Worm (Caenorhabditis elegans) whole organism, L3 larva: Measurements from ENCODE around the gene C41H7.2.

Experiments used
- R02D3.7 ChIP-seq: fragments of 150-350 bp; optimal IDR thresholded peaks from 2 replicates; lab custom pipeline; 2014; ENCODE audit warnings: missing biosample characterization, missing genetic modification characterization
- ZK546.5 ChIP-seq: sonication (generic microtip); optimal IDR thresholded peaks from 2 replicates; lab custom pipeline; 2017; ENCODE audit warnings: missing biosample characterization, missing genetic modification characterization
- aly-2 ChIP-seq: fragments of 150-350 bp; optimal IDR thresholded peaks from 2 replicates; lab custom pipeline; 2014; ENCODE audit warnings: missing biosample characterization, missing genetic modification characterization
- ama-1 ChIP-seq: fragments of 150-350 bp; optimal IDR thresholded peaks from 2 replicates; lab custom pipeline; 2018
- ceh-16 ChIP-seq: sonication (generic microtip); optimal IDR thresholded peaks from 2 replicates; lab custom pipeline; 2017; ENCODE audit warnings: missing biosample characterization, missing genetic modification characterization
- ceh-28 ChIP-seq: fragments of 150-350 bp; optimal IDR thresholded peaks from 2 replicates; lab custom pipeline; 2014; ENCODE audit warnings: missing biosample characterization, missing genetic modification reagents, missing genetic modification characterization
- ceh-9 ChIP-seq: sonication (generic microtip); optimal IDR thresholded peaks from 2 replicates; lab custom pipeline; 2018; ENCODE audit warnings: missing biosample characterization, missing genetic modification characterization
- daf-12 ChIP-seq: fragments of 150-350 bp; optimal IDR thresholded peaks from 2 replicates; lab custom pipeline; 2014; ENCODE audit warnings: missing biosample characterization, missing genetic modification reagents, missing genetic modification characterization
- egl-5 ChIP-seq: fragments of 150-350 bp; optimal IDR thresholded peaks from 2 replicates; lab custom pipeline; 2017; ENCODE audit warnings: missing biosample characterization, missing genetic modification reagents, missing genetic modification characterization, inconsistent platforms
- elt-2 ChIP-seq: sonication (generic microtip); optimal IDR thresholded peaks from 2 replicates; lab custom pipeline; 2016; ENCODE audit warnings: missing genetic modification reagents, mild to moderate bottlenecking, missing genetic modification characterization, missing compliant biosample characterization
- elt-3 ChIP-seq, 3 experiments: fragments of 150-350 bp in 1 of 3; sonication (generic microtip) in 2 of 3; optimal IDR thresholded peaks; 2 replicates in 2 of 3; 4 replicates in 1 of 3; lab custom pipeline; 2014 to 2017; ENCODE audit warnings: missing biosample characterization in 3 of 3, missing genetic modification characterization in 3 of 3
- fkh-10 ChIP-seq: sonication (generic microtip); optimal IDR thresholded peaks from 2 replicates; lab custom pipeline; 2017; ENCODE audit warnings: missing biosample characterization, missing genetic modification reagents, missing genetic modification characterization
- fkh-2 ChIP-seq: fragments of 150-350 bp; optimal IDR thresholded peaks from 2 replicates; lab custom pipeline; 2014; ENCODE audit warnings: missing biosample characterization, missing genetic modification reagents, missing genetic modification characterization
- hmg-11 ChIP-seq: sonication (generic microtip); optimal IDR thresholded peaks from 2 replicates; lab custom pipeline; 2016; ENCODE audit warnings: missing genetic modification characterization, missing compliant biosample characterization
- jun-1 ChIP-seq: fragments of 150-350 bp; optimal IDR thresholded peaks from 2 replicates; lab custom pipeline; 2014; ENCODE audit warnings: missing biosample characterization, missing genetic modification reagents, missing genetic modification characterization
- lin-15B ChIP-seq: fragments of 150-350 bp; optimal IDR thresholded peaks from 2 replicates; lab custom pipeline; 2014; ENCODE audit warnings: missing biosample characterization, missing genetic modification characterization
- lin-39 ChIP-seq: fragments of 150-350 bp; optimal IDR thresholded peaks from 2 replicates; lab custom pipeline; 2018; ENCODE audit warnings: missing biosample characterization, missing genetic modification reagents, missing genetic modification characterization
- lsy-12 ChIP-seq: sonication (generic microtip); optimal IDR thresholded peaks from 2 replicates; lab custom pipeline; 2016; ENCODE audit warnings: mild to moderate bottlenecking, missing genetic modification characterization, missing compliant biosample characterization
- mdl-1 ChIP-seq: fragments of 150-350 bp; optimal IDR thresholded peaks from 2 replicates; lab custom pipeline; 2014; ENCODE audit warnings: missing biosample characterization, missing genetic modification characterization
- mml-1 ChIP-seq: fragments of 150-350 bp; sonication (generic microtip); optimal IDR thresholded peaks from 3 replicates; lab custom pipeline; 2014; ENCODE audit warnings: missing biosample characterization, missing genetic modification characterization
- nfya-1 ChIP-seq: sonication (generic microtip); optimal IDR thresholded peaks from 2 replicates; lab custom pipeline; 2017; ENCODE audit warnings: missing genetic modification characterization, mild to moderate bottlenecking, missing compliant biosample characterization, antibody characterized with exemption, moderate library complexity; ENCODE audit not compliant: insufficient read depth
- nhr-11 ChIP-seq: fragments of 150-350 bp; optimal IDR thresholded peaks from 2 replicates; lab custom pipeline; 2014; ENCODE audit warnings: missing biosample characterization, missing genetic modification characterization
- nhr-12 ChIP-seq: fragments of 150-350 bp; optimal IDR thresholded peaks from 2 replicates; lab custom pipeline; 2014; ENCODE audit warnings: missing biosample characterization, missing genetic modification characterization
- nhr-237 ChIP-seq: fragments of 150-350 bp; optimal IDR thresholded peaks from 2 replicates; lab custom pipeline; 2014; ENCODE audit warnings: missing biosample characterization, missing genetic modification characterization
- nhr-25 ChIP-seq: sonication (generic microtip); optimal IDR thresholded peaks from 2 replicates; lab custom pipeline; 2017; ENCODE audit warnings: missing biosample characterization, missing genetic modification characterization
- nhr-28 ChIP-seq: fragments of 150-350 bp; optimal IDR thresholded peaks from 2 replicates; lab custom pipeline; 2014; ENCODE audit warnings: missing biosample characterization, missing genetic modification characterization
- nhr-43 ChIP-seq: sonication (generic microtip); optimal IDR thresholded peaks from 2 replicates; lab custom pipeline; 2016; ENCODE audit warnings: mild to moderate bottlenecking, missing genetic modification characterization, missing compliant biosample characterization; ENCODE audit not compliant: poor library complexity, severe bottlenecking
- nhr-67 ChIP-seq: fragments of 150-350 bp; optimal IDR thresholded peaks from 2 replicates; lab custom pipeline; 2014; ENCODE audit warnings: missing biosample characterization, missing genetic modification characterization
- nhr-77 ChIP-seq: fragments of 150-350 bp; optimal IDR thresholded peaks from 2 replicates; lab custom pipeline; 2014; ENCODE audit warnings: missing biosample characterization, missing genetic modification characterization
- pha-4 ChIP-seq: fragments of 150-350 bp; optimal IDR thresholded peaks from 2 replicates; lab custom pipeline; 2014; ENCODE audit warnings: missing biosample characterization, missing genetic modification reagents, missing genetic modification characterization
- pqm-1 ChIP-seq: fragments of 150-350 bp; optimal IDR thresholded peaks from 2 replicates; lab custom pipeline; 2017; ENCODE audit warnings: missing biosample characterization, missing genetic modification characterization, inconsistent platforms
- snpc-4 ChIP-seq: fragments of 150-350 bp; optimal IDR thresholded peaks from 2 replicates; lab custom pipeline; 2014; ENCODE audit warnings: missing biosample characterization, missing genetic modification characterization
- tbx-2 ChIP-seq: sonication (generic microtip); optimal IDR thresholded peaks from 2 replicates; lab custom pipeline; 2016; ENCODE audit warnings: mild to moderate bottlenecking, missing genetic modification characterization, missing compliant biosample characterization
- unc-39 ChIP-seq: sonication (generic microtip); optimal IDR thresholded peaks from 4 replicates; lab custom pipeline; 2017; ENCODE audit warnings: missing biosample characterization, missing genetic modification characterization
- unc-62 ChIP-seq: fragments of 150-350 bp; sonication (generic microtip); optimal IDR thresholded peaks from 4 replicates; lab custom pipeline; 2014; ENCODE audit warnings: missing biosample characterization, missing genetic modification reagents, missing genetic modification characterization
- zag-1 ChIP-seq: fragments of 150-350 bp; optimal IDR thresholded peaks from 2 replicates; lab custom pipeline; 2014; ENCODE audit warnings: missing biosample characterization, missing genetic modification characterization

The C41H7.2 gene

DNA sequence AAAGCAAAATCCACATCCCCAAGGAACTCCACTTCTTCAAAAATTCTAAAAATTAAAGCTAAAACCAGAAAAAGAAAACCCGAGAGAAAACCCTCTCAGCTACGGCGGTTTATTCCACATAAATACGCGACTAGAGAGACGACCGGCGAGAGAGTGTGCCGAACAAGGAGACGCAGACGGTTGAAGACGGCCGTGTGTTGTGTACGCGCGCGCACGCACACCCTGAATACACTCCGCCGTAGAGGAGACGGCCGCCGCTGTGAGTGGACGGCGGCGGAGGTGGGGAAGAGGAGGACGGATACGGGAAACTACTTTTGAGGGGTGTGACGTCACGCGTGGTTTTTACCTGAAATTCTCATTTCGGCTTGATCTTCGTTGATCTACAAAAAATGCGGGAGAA is 40.0 kb downstream of the C41H7.2 start:
- TF ChIP-seq hmg-11 (tag; lab: Kevin White, UChicago): peak; percentile 72
- TF ChIP-seq nhr-25 (tag; lab: Kevin White, UChicago): no peak
- TF ChIP-seq elt-2 (tag; lab: Kevin White, UChicago): no peak
- peak; percentile 30 for TF ChIP-seq lin-39 (tag; lab: Kevin White, UChicago)

DNA sequence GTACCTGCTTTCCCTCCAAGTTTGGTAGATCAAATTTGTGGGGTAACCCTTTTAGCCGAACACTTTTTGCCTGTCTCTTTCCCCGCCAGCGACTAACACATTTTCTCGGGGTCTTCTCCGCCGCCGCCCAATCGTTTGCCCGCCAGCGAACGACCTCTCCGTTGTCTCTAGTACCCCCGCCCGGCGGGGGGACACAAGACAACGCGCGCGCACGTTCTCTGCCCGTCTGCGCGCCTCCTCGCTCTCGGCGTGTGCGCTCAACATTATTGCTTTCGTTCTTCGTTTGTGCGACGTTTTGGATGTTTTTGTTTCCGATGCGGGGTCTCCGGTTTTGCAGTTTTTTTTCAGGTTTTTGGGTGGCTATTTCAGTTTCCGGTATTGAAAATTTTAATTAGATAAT is 40.9 kb downstream of the C41H7.2 start:
- peak; percentile 76 for TF ChIP-seq lin-39 (tag; lab: Kevin White, UChicago)
- no peak for TF ChIP-seq ceh-28
- TF ChIP-seq daf-12 (tag; lab: Kevin White, UChicago): no peak
- TF ChIP-seq R02D3.7 (tag; lab: Kevin White, UChicago): no peak
- no peak for TF ChIP-seq unc-39 (tag; lab: Kevin White, UChicago)
- TF ChIP-seq fkh-10 (GFP tag; lab: Kevin White, UChicago): no peak
- no peak for TF ChIP-seq nhr-11 (tag; lab: Kevin White, UChicago)
- no peak for TF ChIP-seq elt-2 (tag; lab: Kevin White, UChicago)
- no peak for TF ChIP-seq unc-62
- no peak for TF ChIP-seq ceh-9 (tag; lab: Kevin White, UChicago)
- TF ChIP-seq tbx-2 (tag; lab: Kevin White, UChicago): no peak
- TF ChIP-seq ZK546.5 (tag; lab: Kevin White, UChicago): no peak
- no peak for TF ChIP-seq lsy-12 (tag; lab: Kevin White, UChicago)
- peak; percentile 18 for TF ChIP-seq hmg-11 (tag; lab: Kevin White, UChicago)
- TF ChIP-seq nhr-77: no peak
- no peak for TF ChIP-seq nhr-28 (tag; lab: Kevin White, UChicago)
- TF ChIP-seq jun-1 (tag; lab: Kevin White, UChicago): no peak
- TF ChIP-seq nhr-237 (tag; lab: Kevin White, UChicago): no peak
- no peak for TF ChIP-seq lin-15B (tag; lab: Kevin White, UChicago)
- no peak for TF ChIP-seq nhr-67
- no peak for TF ChIP-seq aly-2 (tag; lab: Kevin White, UChicago)
- no peak for TF ChIP-seq nhr-12 (tag; lab: Kevin White, UChicago)
- no peak for TF ChIP-seq pha-4
- TF ChIP-seq nfya-1 (tag; lab: Kevin White, UChicago): peak; percentile 46
- TF ChIP-seq mml-1 (tag; lab: Kevin White, UChicago): no peak
- TF ChIP-seq mdl-1: no peak

DNA sequence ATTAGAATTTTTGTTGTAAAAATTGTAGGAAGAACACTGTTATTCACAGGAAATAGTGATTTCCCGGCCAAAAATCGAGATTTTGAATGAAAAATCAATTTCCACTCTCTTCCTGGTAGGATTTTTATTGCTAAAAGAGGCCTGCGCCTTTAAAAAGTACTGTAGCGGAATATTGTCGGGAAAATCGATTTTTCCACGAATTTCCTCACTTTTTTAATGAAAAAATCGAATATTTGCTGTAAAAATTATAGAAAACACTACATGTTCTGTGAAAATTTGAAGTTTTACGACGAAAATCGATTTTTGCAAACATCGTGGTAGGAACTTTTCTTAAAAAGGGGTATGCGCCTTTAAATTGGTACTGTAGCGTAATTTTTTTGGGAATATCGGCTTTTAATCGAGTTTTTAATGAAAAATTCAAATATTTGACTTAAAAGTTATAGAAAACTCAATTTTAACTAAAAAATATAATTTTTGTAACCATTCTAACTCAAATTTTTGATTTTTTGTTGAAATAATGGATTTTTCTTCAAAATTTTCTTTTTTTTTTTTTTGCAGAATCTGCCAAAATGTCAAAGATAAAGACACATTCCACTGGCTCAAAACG is 41.8 kb downstream of the C41H7.2 start, which contains the start of gene lin-8:
Gene lin-8 (plus strand): TSS at position 557 of the 607 bp plus-strand sequence.
- no peak for TF ChIP-seq elt-3 (tag; optimal IDR thresholded peaks at IDR 0.05; lab: Kevin White, UChicago)
- TF ChIP-seq mdl-1: no peak
- no peak for TF ChIP-seq unc-62
- no peak for TF ChIP-seq nhr-77

DNA sequence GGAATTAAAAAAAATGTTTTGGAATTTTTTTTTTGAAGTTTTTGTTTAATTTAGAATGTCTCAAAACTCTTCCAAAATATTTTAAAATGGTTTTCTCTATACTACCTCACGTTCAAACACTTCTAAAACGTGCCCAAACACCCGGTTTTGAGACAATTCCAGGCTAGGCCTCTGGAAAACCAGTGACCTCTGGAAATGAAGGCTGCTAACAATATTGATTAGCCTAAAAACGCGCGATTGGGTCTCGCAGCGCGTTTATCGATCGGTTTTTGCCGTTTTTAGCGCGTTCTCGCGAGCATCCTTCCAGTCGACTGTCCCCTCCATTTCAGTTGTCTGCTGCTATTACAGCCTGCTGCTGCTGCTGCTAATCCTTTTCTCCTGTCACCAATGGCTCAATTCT is 46.2 kb downstream of the C41H7.2 start, which contains the start of gene Y25C1A.6:
Gene Y25C1A.6 (plus strand): TSS at position 301 of the 400 bp plus-strand sequence.
- TF ChIP-seq egl-5 (tag; lab: Kevin White, UChicago) (no peak), elt-3 (tag; optimal IDR thresholded peaks at IDR 0.05; lab: Kevin White, UChicago) (no peak), nhr-77 (no peak), fkh-10 (GFP tag; lab: Kevin White, UChicago) (no peak), aly-2 (tag; lab: Kevin White, UChicago) (no peak), ceh-16 (tag; lab: Kevin White, UChicago) (no peak), fkh-2 (tag; lab: Kevin White, UChicago) (no peak), pha-4 (no peak), R02D3.7 (tag; lab: Kevin White, UChicago) (no peak), mml-1 (tag; lab: Kevin White, UChicago) (no peak), elt-2 (tag; lab: Kevin White, UChicago) (no peak), ceh-9 (tag; lab: Kevin White, UChicago) (no peak), pqm-1 (no peak), nhr-11 (tag; lab: Kevin White, UChicago) (no peak)

DNA sequence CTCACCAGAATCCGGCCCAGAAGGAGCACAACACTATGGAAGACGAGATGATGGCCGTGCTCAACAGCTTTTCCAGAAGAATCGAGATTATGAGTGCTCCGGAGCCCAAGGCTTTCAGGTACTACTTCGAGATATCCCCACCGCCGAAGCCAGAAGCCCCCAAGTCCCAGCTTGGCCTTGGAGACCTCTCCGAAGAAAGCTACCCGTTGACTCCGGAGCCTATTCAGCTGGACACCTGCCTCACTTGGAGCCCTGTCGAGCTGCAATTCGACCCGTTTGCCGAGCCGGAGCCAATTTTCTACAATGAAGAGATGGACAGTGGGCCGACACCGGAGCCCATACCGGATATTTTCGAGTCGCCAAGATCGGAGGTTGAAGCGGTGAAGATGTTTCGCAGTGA is 47.0 kb downstream of the C41H7.2 start:
- TF ChIP-seq zag-1 (tag; lab: Kevin White, UChicago) (no peak), nhr-43 (tag; lab: Kevin White, UChicago) (no peak), lin-15B (tag; lab: Kevin White, UChicago) (no peak), ceh-9 (tag; lab: Kevin White, UChicago) (no peak), pqm-1 (no peak), unc-62 (no peak), nhr-237 (tag; lab: Kevin White, UChicago) (no peak), nhr-11 (tag; lab: Kevin White, UChicago) (no peak), ama-1 (lab: Kevin White, UChicago) (no peak), snpc-4 (no peak)
